Worm (Caenorhabditis elegans) whole organism, late embryonic: ENCODE results near the gene cyp-34A1.

ENCODE experiments used
- F13H6.1 ChIP-seq: sonication (generic microtip); optimal IDR thresholded peaks from 2 replicates; lab custom pipeline; 2016; ENCODE audit warnings: missing genetic modification characterization, missing compliant biosample characterization
- K02D7.2 ChIP-seq: sonication (generic microtip); optimal IDR thresholded peaks from 2 replicates; lab custom pipeline; 2017; ENCODE audit warnings: mild to moderate bottlenecking, missing genetic modification characterization, missing compliant biosample characterization
- T23F11.4 ChIP-seq: fragments of 200-800 bp; sonication (Bioruptor generic); optimal IDR thresholded peaks from 2 replicates; lab custom pipeline; 2018; ENCODE audit warnings: mild to moderate bottlenecking, missing genetic modification characterization, missing compliant biosample characterization
- ama-1 ChIP-seq: fragments of 150-350 bp; optimal IDR thresholded peaks from 2 replicates; lab custom pipeline; 2014
- ceh-18 ChIP-seq: sonication (generic microtip); optimal IDR thresholded peaks from 2 replicates; lab custom pipeline; 2016; ENCODE audit warnings: missing genetic modification characterization, missing compliant biosample characterization
- ceh-19 ChIP-seq: fragments of 200-800 bp; sonication (Bioruptor generic); optimal IDR thresholded peaks from 2 replicates; lab custom pipeline; 2018; ENCODE audit warnings: mild to moderate bottlenecking, missing genetic modification characterization, missing compliant biosample characterization
- ceh-31 ChIP-seq: sonication (generic microtip); optimal IDR thresholded peaks from 2 replicates; lab custom pipeline; 2016; ENCODE audit warnings: missing genetic modification characterization, missing compliant biosample characterization
- ceh-34 ChIP-seq: sonication (generic microtip); optimal IDR thresholded peaks from 2 replicates; lab custom pipeline; 2016; ENCODE audit warnings: mild to moderate bottlenecking, missing genetic modification characterization, missing compliant biosample characterization
- ceh-45 ChIP-seq: fragments of 200-800 bp; sonication (Bioruptor generic); IDR thresholded peaks from 2 replicates; pipeline ENCODE4 v1.3.6; 2022; ENCODE audit warnings: missing genetic modification reagents, missing genetic modification characterization, missing compliant biosample characterization
- che-1 ChIP-seq: sonication (generic microtip); optimal IDR thresholded peaks from 2 replicates; lab custom pipeline; 2016; ENCODE audit warnings: mild to moderate bottlenecking, missing genetic modification characterization, missing compliant biosample characterization
- elt-2 ChIP-seq: sonication (generic microtip); optimal IDR thresholded peaks from 2 replicates; lab custom pipeline; 2016; ENCODE audit warnings: missing genetic modification reagents, missing genetic modification characterization, missing compliant biosample characterization
- elt-4 ChIP-seq: sonication (generic microtip); optimal IDR thresholded peaks from 2 replicates; lab custom pipeline; 2016; ENCODE audit warnings: missing genetic modification characterization, missing compliant biosample characterization
- fax-1 ChIP-seq: sonication (generic microtip); optimal IDR thresholded peaks from 2 replicates; lab custom pipeline; 2016; ENCODE audit warnings: missing genotype, missing genetic modification characterization, missing compliant biosample characterization
- gmeb-2 ChIP-seq: sonication (generic microtip); optimal IDR thresholded peaks from 2 replicates; lab custom pipeline; 2016; ENCODE audit warnings: missing genetic modification characterization, inconsistent platforms, missing compliant biosample characterization
- hlh-6 ChIP-seq: sonication (generic microtip); optimal IDR thresholded peaks from 2 replicates; lab custom pipeline; 2016; ENCODE audit warnings: missing genotype, missing genetic modification characterization, missing compliant biosample characterization
- hlh-8 ChIP-seq: sonication (generic microtip); optimal IDR thresholded peaks from 2 replicates; lab custom pipeline; 2016; ENCODE audit warnings: missing genotype, missing genetic modification characterization, missing compliant biosample characterization
- lim-6 ChIP-seq: sonication (generic microtip); optimal IDR thresholded peaks from 2 replicates; lab custom pipeline; 2016; ENCODE audit warnings: missing genetic modification characterization, missing compliant biosample characterization
- madf-2 ChIP-seq: sonication (generic microtip); optimal IDR thresholded peaks from 2 replicates; lab custom pipeline; 2017; ENCODE audit warnings: missing genetic modification characterization, missing compliant biosample characterization
- mec-3 ChIP-seq: sonication (generic microtip); optimal IDR thresholded peaks from 2 replicates; lab custom pipeline; 2016; ENCODE audit warnings: borderline replicate concordance, missing genetic modification characterization, missing compliant biosample characterization
- nfya-1 ChIP-seq: sonication (generic microtip); optimal IDR thresholded peaks from 2 replicates; lab custom pipeline; 2017; ENCODE audit warnings: missing genetic modification characterization, mild to moderate bottlenecking, missing compliant biosample characterization, antibody characterized with exemption, moderate library complexity
- nhr-11 ChIP-seq: fragments of 150-350 bp; optimal IDR thresholded peaks from 2 replicates; lab custom pipeline; 2014; ENCODE audit warnings: missing biosample characterization, missing genetic modification characterization
- nhr-232 ChIP-seq: sonication (generic microtip); optimal IDR thresholded peaks from 2 replicates; lab custom pipeline; 2016; ENCODE audit warnings: missing genetic modification characterization, missing compliant biosample characterization
- npax-4 ChIP-seq: sonication (generic microtip); optimal IDR thresholded peaks from 2 replicates; lab custom pipeline; 2016; ENCODE audit warnings: missing genetic modification characterization, missing compliant biosample characterization
- pag-3 ChIP-seq: sonication (generic microtip); optimal IDR thresholded peaks from 2 replicates; lab custom pipeline; 2016; ENCODE audit warnings: missing compliant biosample characterization, missing genetic modification characterization, borderline replicate concordance
- pat-9 ChIP-seq: fragments of 200-800 bp; sonication (Bioruptor generic); optimal IDR thresholded peaks from 2 replicates; lab custom pipeline; 2018; ENCODE audit warnings: mild to moderate bottlenecking, missing genetic modification characterization, moderate library complexity, missing compliant biosample characterization
- pqm-1 ChIP-seq: sonication (generic microtip); optimal IDR thresholded peaks from 2 replicates; lab custom pipeline; 2016; ENCODE audit warnings: missing genetic modification characterization, missing compliant biosample characterization
- pros-1 ChIP-seq: fragments of 150-350 bp; optimal IDR thresholded peaks from 2 replicates; lab custom pipeline; 2014; ENCODE audit warnings: missing biosample characterization, missing genetic modification reagents, missing genetic modification characterization
- rnt-1 ChIP-seq: sonication (generic microtip); optimal IDR thresholded peaks from 2 replicates; lab custom pipeline; 2016; ENCODE audit warnings: missing genetic modification characterization, missing compliant biosample characterization
- sdc-2 ChIP-seq: sonication (generic microtip); optimal IDR thresholded peaks from 2 replicates; lab custom pipeline; 2016; ENCODE audit warnings: missing genotype, missing genetic modification characterization, missing compliant biosample characterization
- tbx-2 ChIP-seq: sonication (generic microtip); optimal IDR thresholded peaks from 2 replicates; lab custom pipeline; 2016; ENCODE audit warnings: missing genetic modification characterization, missing compliant biosample characterization
- tbx-7 ChIP-seq: sonication (generic microtip); optimal IDR thresholded peaks from 2 replicates; lab custom pipeline; 2016; ENCODE audit warnings: missing genotype, missing genetic modification characterization, missing compliant biosample characterization
- ttx-3 ChIP-seq: sonication (generic microtip); optimal IDR thresholded peaks from 2 replicates; lab custom pipeline; 2016; ENCODE audit warnings: missing genetic modification reagents, missing genetic modification characterization, missing compliant biosample characterization
- unc-3 ChIP-seq, 2 experiments: fragments of 200-800 bp in 1 of 2; sonication (Bioruptor generic) in 1 of 2; sonication (generic microtip) in 1 of 2; conservative IDR thresholded peaks in 1 of 2; optimal IDR thresholded peaks in 1 of 2; 2 replicates each; pipeline versions ENCODE4 v1.3.6 to Lab custom; 2016 to 2022; ENCODE audit warnings: missing compliant biosample characterization in 2 of 2, missing genetic modification characterization in 2 of 2, missing genetic modification reagents in 1 of 2
- unc-55 ChIP-seq: sonication (generic microtip); optimal IDR thresholded peaks from 2 replicates; lab custom pipeline; 2017; ENCODE audit warnings: missing biosample characterization, missing genetic modification reagents, missing genetic modification characterization
- unc-86 ChIP-seq: sonication (generic microtip); optimal IDR thresholded peaks from 2 replicates; lab custom pipeline; 2016; ENCODE audit warnings: missing genetic modification characterization, missing compliant biosample characterization

Gene cyp-34A1

ce11 chrV:15309011-15309410, 21.3 kb upstream of the cyp-34A1 start, which contains the start of gene srz-10:
TSS of gene srz-10 (minus strand) at chrV:15309098.
- no peak for TF ChIP-seq hlh-6
- no peak for TF ChIP-seq ceh-31 (tag; lab: Kevin White, UChicago)
- TF ChIP-seq ceh-45 (GFP tag; lab: Robert Waterston, UW), result no peak
- TF ChIP-seq lim-6, result no peak
- no peak for TF ChIP-seq unc-55 (GFP tag; lab: Kevin White, UChicago)
- no peak for TF ChIP-seq ama-1

DNA sequence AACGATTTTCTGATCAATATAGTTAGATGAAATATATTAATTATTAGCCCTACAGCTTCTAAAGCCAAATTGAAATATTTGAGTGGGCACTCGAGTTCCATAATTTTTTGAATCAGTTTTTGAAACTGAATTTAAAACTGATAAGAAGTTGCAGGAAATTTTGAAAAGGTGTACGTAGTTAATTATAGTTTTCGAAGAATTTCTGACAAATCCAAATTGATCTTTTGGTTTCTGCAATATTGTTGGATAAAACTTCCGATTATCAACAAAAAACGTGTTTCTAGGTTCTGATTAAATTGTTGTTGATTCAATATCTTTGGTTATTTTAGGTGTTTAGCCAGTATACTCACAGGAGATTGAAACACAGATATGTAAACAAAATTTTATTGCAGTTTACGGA, 19.0 kb upstream of the cyp-34A1 start, which contains the start of gene T26H8.4:
Gene T26H8.4, minus strand, starts transcription at position 101 of the 400 bp plus-strand sequence.
- TF ChIP-seq K02D7.2 (no peak), nhr-11 (tag; lab: Kevin White, UChicago) (no peak), fax-1 (tag; lab: Kevin White, UChicago) (no peak), mec-3 (no peak), unc-3 (GFP tag; conservative IDR thresholded peaks at IDR 0.05; lab: Robert Waterston, UW) (no peak), unc-3 (tag; optimal IDR thresholded peaks at IDR 0.05; lab: Kevin White, UChicago) (no peak), hlh-8 (tag; lab: Kevin White, UChicago) (no peak), F13H6.1 (tag; lab: Kevin White, UChicago) (no peak), ceh-18 (tag; lab: Kevin White, UChicago) (no peak), pros-1 (tag; lab: Kevin White, UChicago) (no peak)
- TF ChIP-seq, all 69 proteins: peak for 0

- TF ChIP-seq nhr-232 (tag; lab: Kevin White, UChicago), result no peak
- TF ChIP-seq nfya-1, result no peak
- no peak for TF ChIP-seq pat-9 (tag; lab: Kevin White, UChicago)
- TF ChIP-seq F13H6.1 (tag; lab: Kevin White, UChicago), result no peak
- TF ChIP-seq ceh-45 (GFP tag; lab: Robert Waterston, UW), result no peak
- TF ChIP-seq pros-1 (tag; lab: Kevin White, UChicago), result no peak
- no peak for TF ChIP-seq pqm-1
- no peak for TF ChIP-seq pag-3
- no peak for TF ChIP-seq tbx-7 (tag; lab: Kevin White, UChicago)
- no peak for TF ChIP-seq hlh-8 (tag; lab: Kevin White, UChicago)
- TF ChIP-seq T23F11.4 (GFP tag; lab: Kevin White, UChicago), result no peak
- no peak for TF ChIP-seq madf-2 (tag; lab: Kevin White, UChicago)
- TF ChIP-seq gmeb-2, result no peak
- no peak for TF ChIP-seq npax-4 (tag; lab: Kevin White, UChicago)
- TF ChIP-seq sdc-2 (tag; lab: Kevin White, UChicago), result no peak
- no peak for TF ChIP-seq ttx-3
- TF ChIP-seq ceh-34 (tag; lab: Kevin White, UChicago), result no peak
- TF ChIP-seq unc-86 (tag; lab: Kevin White, UChicago), result no peak
- TF ChIP-seq tbx-2, result no peak
- TF ChIP-seq, all 69 proteins: peak for 0
Observed at ce11 chrV:15305502-15305901, 17.7 kb upstream of the cyp-34A1 start, which contains the start of gene T26H8.5. TSS of gene T26H8.5 (minus strand) at chrV:15305602.

- TF ChIP-seq rnt-1 (tag; lab: Kevin White, UChicago), result no peak
- TF ChIP-seq ttx-3, result no peak
Observed at ce11 chrV:15303625-15304024, 15.9 kb upstream of the cyp-34A1 start, which contains the start of gene srx-48. TSS of gene srx-48 (minus strand) at chrV:15303725.

ce11 chrV:15298597-15298996, 10.8 kb upstream of the cyp-34A1 start, which contains the start of gene cpr-3:
TSS of gene cpr-3 (minus strand) at chrV:15298700.
- TF ChIP-seq ceh-19, result no peak
- TF ChIP-seq unc-55 (GFP tag; lab: Kevin White, UChicago), result no peak
- TF ChIP-seq elt-4, result no peak
- peak; percentile 66 for TF ChIP-seq elt-2 (tag; lab: Kevin White, UChicago)
- TF ChIP-seq gmeb-2, result no peak
- no peak for TF ChIP-seq npax-4 (tag; lab: Kevin White, UChicago)
- TF ChIP-seq che-1 (tag; lab: Kevin White, UChicago), result no peak
